Worm (Caenorhabditis elegans) whole organism, L2 larva: ENCODE results near the gene sqv-8.

Source experiments
- F13H6.1 ChIP-seq: sonication (generic microtip); optimal IDR thresholded peaks from 2 replicates; lab custom pipeline; 2016; ENCODE audit warnings: missing genetic modification characterization, missing compliant biosample characterization
- ama-1 ChIP-seq: fragments of 150-350 bp; optimal IDR thresholded peaks from 2 replicates; lab custom pipeline; 2018; ENCODE audit warnings: inconsistent platforms

ce11 chrII:9609296-9609695 is 37.5 kb upstream of the sqv-8 start, which contains the start of gene pap-2:
- TF ChIP-seq F13H6.1 (tag; lab: Kevin White, UChicago) (no peak), ama-1 (lab: Kevin White, UChicago) (no peak)
